Fruit fly (Drosophila melanogaster) whole organism, embryonic: Measurements from ENCODE around the gene stg.

ENCODE experiments used
- Aef1 ChIP-seq: fragments of 200-800 bp; sonication (Bioruptor generic); IDR thresholded peaks from 3 replicates; pipeline ENCODE4 v1.3.6; 2022; ENCODE audit warnings: missing biosample characterization, missing genetic modification characterization
- Blimp-1 ChIP-seq: fragments of 200-800 bp; sonication (Bioruptor generic); optimal IDR thresholded peaks from 3 replicates; lab custom pipeline; 2018; ENCODE audit warnings: missing biosample characterization, missing genetic modification characterization, mild to moderate bottlenecking, moderate library complexity, missing genetic modification reagents
- Bteb2 ChIP-seq: fragments of 200-800 bp; sonication (Bioruptor generic); optimal IDR thresholded peaks from 2 replicates; lab custom pipeline; 2016; ENCODE audit warnings: missing biosample characterization, missing genetic modification characterization
- CG10979 ChIP-seq: fragments of 200-800 bp; sonication (Bioruptor generic); optimal IDR thresholded peaks from 2 replicates; lab custom pipeline; 2018; ENCODE audit warnings: missing biosample characterization, mild to moderate bottlenecking, missing genetic modification characterization, moderate library complexity
- CG11504 ChIP-seq: fragments of 200-800 bp; sonication (Bioruptor generic); optimal IDR thresholded peaks from 3 replicates; lab custom pipeline; 2019; ENCODE audit warnings: missing biosample characterization, mild to moderate bottlenecking, missing genetic modification characterization, moderate library complexity
- CG11695 ChIP-seq: fragments of 200-800 bp; sonication (Bioruptor generic); IDR thresholded peaks from 3 replicates; pipeline ENCODE4 v1.3.6; 2022; ENCODE audit warnings: missing biosample characterization, missing genetic modification characterization
- CG11696 ChIP-seq: fragments of 200-800 bp; sonication (Bioruptor generic); IDR thresholded peaks from 2 replicates; pipeline ENCODE4 v1.3.6; 2022; ENCODE audit warnings: missing biosample characterization, missing genetic modification characterization
- CG12391 ChIP-seq: fragments of 200-800 bp; sonication (Bioruptor generic); optimal IDR thresholded peaks from 3 replicates; lab custom pipeline; 2018; ENCODE audit warnings: missing biosample characterization, mild to moderate bottlenecking, missing genetic modification characterization, moderate library complexity
- CG1603 ChIP-seq: fragments of 200-800 bp; sonication (Bioruptor generic); optimal IDR thresholded peaks from 2 replicates; lab custom pipeline; 2019; ENCODE audit warnings: missing biosample characterization, mild to moderate bottlenecking, missing genetic modification characterization, moderate library complexity
- CG17361 ChIP-seq: fragments of 200-800 bp; sonication (Bioruptor generic); IDR thresholded peaks from 3 replicates; pipeline ENCODE4 v1.3.6; 2022; ENCODE audit warnings: missing biosample characterization, missing genetic modification characterization
- CG18262 ChIP-seq: fragments of 200-800 bp; optimal IDR thresholded peaks from 3 replicates; lab custom pipeline; 2019; ENCODE audit warnings: missing biosample characterization, mild to moderate bottlenecking, missing genetic modification characterization, moderate library complexity
- CG2120 ChIP-seq: fragments of 200-800 bp; sonication (Bioruptor generic); optimal IDR thresholded peaks from 3 replicates; lab custom pipeline; 2016; ENCODE audit warnings: missing biosample characterization, missing genetic modification characterization
- CG2678 ChIP-seq: fragments of 200-800 bp; sonication (Bioruptor generic); optimal IDR thresholded peaks from 3 replicates; lab custom pipeline; 2019; ENCODE audit warnings: missing biosample characterization, mild to moderate bottlenecking, missing genetic modification characterization, moderate library complexity
- CG3163 ChIP-seq: fragments of 200-800 bp; sonication (Bioruptor generic); optimal IDR thresholded peaks from 3 replicates; lab custom pipeline; 2016; ENCODE audit warnings: missing biosample characterization, missing genetic modification characterization
- CG3281 ChIP-seq: fragments of 200-800 bp; sonication (Bioruptor generic); optimal IDR thresholded peaks from 3 replicates; lab custom pipeline; 2017; ENCODE audit warnings: missing biosample characterization, mild to moderate bottlenecking, missing genetic modification characterization
- CG33557 ChIP-seq: fragments of 200-800 bp; sonication (Bioruptor generic); optimal IDR thresholded peaks from 2 replicates; lab custom pipeline; 2019; ENCODE audit warnings: missing biosample characterization, mild to moderate bottlenecking, missing genetic modification characterization, moderate library complexity
- CG7556 ChIP-seq: fragments of 200-800 bp; sonication (Bioruptor generic); optimal IDR thresholded peaks from 2 replicates; lab custom pipeline; 2017; ENCODE audit warnings: missing biosample characterization, mild to moderate bottlenecking, missing genetic modification characterization
- CG7839 ChIP-seq: fragments of 200-800 bp; sonication (Bioruptor generic); optimal IDR thresholded peaks from 3 replicates; lab custom pipeline; 2018; ENCODE audit warnings: missing biosample characterization, mild to moderate bottlenecking, missing genetic modification characterization, moderate library complexity
- Dbx ChIP-seq: fragments of 200-800 bp; sonication (Bioruptor generic); IDR thresholded peaks from 3 replicates; pipeline ENCODE4 v1.3.6; 2022; ENCODE audit warnings: missing biosample characterization, missing genetic modification characterization
- Fer2 ChIP-seq: fragments of 200-800 bp; sonication (Bioruptor generic); optimal IDR thresholded peaks from 2 replicates; lab custom pipeline; 2018; ENCODE audit warnings: missing biosample characterization, mild to moderate bottlenecking, missing genetic modification characterization, moderate library complexity
- Hr51 ChIP-seq, 2 experiments: fragments of 200-800 bp; sonication (Bioruptor generic); optimal IDR thresholded peaks; 2 replicates in 1 of 2; 3 replicates in 1 of 2; lab custom pipeline; 2016 to 2018; ENCODE audit warnings: missing biosample characterization in 2 of 2, missing genetic modification characterization in 2 of 2, mild to moderate bottlenecking in 1 of 2, moderate library complexity in 1 of 2
- Hr78 ChIP-seq, 2 experiments: fragments of 200-800 bp in 1 of 2; fragments of >200 bp in 1 of 2; sonication (Bioruptor generic) in 1 of 2; optimal IDR thresholded peaks; 2 replicates each; lab custom pipeline; 2017 to 2019; ENCODE audit warnings: missing biosample characterization in 2 of 2, missing genetic modification characterization in 2 of 2, mild to moderate bottlenecking in 1 of 2, moderate library complexity in 1 of 2
- Hsf ChIP-seq: fragments of 200-800 bp; sonication (Bioruptor generic); optimal IDR thresholded peaks from 3 replicates; lab custom pipeline; 2016; ENCODE audit warnings: missing biosample characterization, missing genetic modification characterization
- Med ChIP-seq: fragments of 200-800 bp; sonication (Bioruptor generic); peaks from one replicate; lab custom pipeline; 2016; ENCODE audit warnings: missing biosample characterization, missing genetic modification characterization, mild to moderate bottlenecking, inconsistent platforms, moderate library complexity
- Meics ChIP-seq: fragments of 200-800 bp; sonication (Bioruptor generic); optimal IDR thresholded peaks from 2 replicates; lab custom pipeline; 2017; ENCODE audit warnings: missing biosample characterization, mild to moderate bottlenecking, missing genetic modification characterization
- Poxn ChIP-seq: fragments of 200-800 bp; sonication (Bioruptor generic); IDR thresholded peaks from 2 replicates; pipeline ENCODE4 v1.3.6; 2022; ENCODE audit warnings: missing biosample characterization, missing genetic modification characterization
- Six4 ChIP-seq: fragments of 200-800 bp; sonication (Bioruptor generic); optimal IDR thresholded peaks from 2 replicates; lab custom pipeline; 2016; ENCODE audit warnings: missing biosample characterization, missing genetic modification characterization
- Sox102F ChIP-seq: fragments of 200-800 bp; sonication (Bioruptor generic); optimal IDR thresholded peaks from 2 replicates; lab custom pipeline; 2018; ENCODE audit warnings: missing biosample characterization, mild to moderate bottlenecking, missing genetic modification characterization, moderate library complexity
- Trl ChIP-seq, 3 experiments: fragments of >200 bp in 2 of 3; fragments of 200-800 bp in 1 of 3; sonication (Bioruptor generic) in 1 of 3; optimal IDR thresholded peaks; 2 replicates in 1 of 3; 3 replicates in 2 of 3; lab custom pipeline; 2016 to 2017; ENCODE audit warnings: missing biosample characterization in 1 of 3, missing genetic modification characterization in 1 of 3
- ac ChIP-seq: fragments of 200-800 bp; sonication (Bioruptor generic); optimal IDR thresholded peaks from 3 replicates; lab custom pipeline; 2017; ENCODE audit warnings: missing biosample characterization, mild to moderate bottlenecking, missing genetic modification characterization
- ase ChIP-seq: fragments of 200-800 bp; sonication (Bioruptor generic); IDR thresholded peaks from 3 replicates; pipeline ENCODE4 v1.3.6; 2022; ENCODE audit warnings: missing biosample characterization, missing genetic modification characterization
- bsh ChIP-seq, 2 experiments: fragments of 200-800 bp; sonication (Bioruptor generic); optimal IDR thresholded peaks; 2 replicates each; lab custom pipeline; 2017 to 2018; ENCODE audit warnings: mild to moderate bottlenecking in 2 of 2, missing biosample characterization in 2 of 2, missing genetic modification characterization in 2 of 2, moderate library complexity in 1 of 2
- dmrt11E ChIP-seq: fragments of 200-800 bp; sonication (Bioruptor generic); optimal IDR thresholded peaks from 3 replicates; lab custom pipeline; 2018; ENCODE audit warnings: missing biosample characterization, mild to moderate bottlenecking, missing genetic modification characterization, moderate library complexity
- dmrt99B ChIP-seq: fragments of 200-800 bp; sonication (Bioruptor generic); optimal IDR thresholded peaks from 2 replicates; lab custom pipeline; 2018; ENCODE audit warnings: missing biosample characterization, mild to moderate bottlenecking, missing genetic modification characterization, moderate library complexity
- gem ChIP-seq: fragments of 200-800 bp; sonication (Bioruptor generic); optimal IDR thresholded peaks from 2 replicates; lab custom pipeline; 2019; ENCODE audit warnings: missing biosample characterization, mild to moderate bottlenecking, missing genetic modification characterization, moderate library complexity
- gsb-n ChIP-seq: fragments of 200-800 bp; sonication (Bioruptor generic); optimal IDR thresholded peaks from 3 replicates; lab custom pipeline; 2018; ENCODE audit warnings: missing biosample characterization, mild to moderate bottlenecking, missing genetic modification characterization
- hkb ChIP-seq, 2 experiments: fragments of 200-800 bp in 1 of 2; fragments of >200 bp in 1 of 2; sonication (Bioruptor generic) in 1 of 2; IDR thresholded peaks in 1 of 2; optimal IDR thresholded peaks in 1 of 2; 2 replicates each; pipeline versions ENCODE4 v1.3.6 to Lab custom; 2017 to 2022; ENCODE audit warnings: missing biosample characterization in 1 of 2, missing genetic modification characterization in 1 of 2
- kah ChIP-seq: fragments of 200-800 bp; sonication (Bioruptor generic); optimal IDR thresholded peaks from 2 replicates; lab custom pipeline; 2018; ENCODE audit warnings: missing biosample characterization, mild to moderate bottlenecking, missing genetic modification characterization
- peb ChIP-seq: fragments of 200-800 bp; sonication (Bioruptor generic); IDR thresholded peaks from 2 replicates; pipeline ENCODE4 v1.3.6; 2022; ENCODE audit warnings: missing biosample characterization, missing genetic modification characterization
- prd ChIP-seq, 3 experiments: fragments of >200 bp in 2 of 3; fragments of 200-800 bp in 1 of 3; sonication (Bioruptor generic) in 1 of 3; optimal IDR thresholded peaks in 2 of 3; IDR thresholded peaks in 1 of 3; 2 replicates in 2 of 3; 3 replicates in 1 of 3; pipeline versions ENCODE4 v1.3.6 to Lab custom; 2017 to 2022; ENCODE audit warnings: missing biosample characterization in 1 of 3, missing genetic modification characterization in 1 of 3
- row ChIP-seq: fragments of 200-800 bp; sonication (Bioruptor generic); IDR thresholded peaks from 3 replicates; pipeline ENCODE4 v1.3.6; 2022; ENCODE audit warnings: missing biosample characterization, missing genetic modification characterization
- sens ChIP-seq: fragments of 200-800 bp; sonication (Bioruptor generic); peaks from one replicate; lab custom pipeline; 2016; ENCODE audit warnings: missing biosample characterization, missing genetic modification characterization
- sqz ChIP-seq: fragments of 200-800 bp; sonication (Bioruptor generic); optimal IDR thresholded peaks from 3 replicates; lab custom pipeline; 2018; ENCODE audit warnings: missing biosample characterization, mild to moderate bottlenecking, missing genetic modification characterization
- stc ChIP-seq: fragments of 200-800 bp; sonication (Bioruptor generic); IDR thresholded peaks from 2 replicates; pipeline ENCODE4 v1.3.6; 2022; ENCODE audit warnings: missing biosample characterization, missing genetic modification characterization
- unpg ChIP-seq: fragments of 200-800 bp; sonication (Bioruptor generic); optimal IDR thresholded peaks from 3 replicates; lab custom pipeline; 2018; ENCODE audit warnings: missing biosample characterization, mild to moderate bottlenecking, missing genetic modification characterization, moderate library complexity
- zen ChIP-seq: fragments of 200-800 bp; sonication (Bioruptor generic); optimal IDR thresholded peaks from 3 replicates; lab custom pipeline; 2018; ENCODE audit warnings: missing biosample characterization, mild to moderate bottlenecking, missing genetic modification characterization, moderate library complexity

The stg gene

DNA sequence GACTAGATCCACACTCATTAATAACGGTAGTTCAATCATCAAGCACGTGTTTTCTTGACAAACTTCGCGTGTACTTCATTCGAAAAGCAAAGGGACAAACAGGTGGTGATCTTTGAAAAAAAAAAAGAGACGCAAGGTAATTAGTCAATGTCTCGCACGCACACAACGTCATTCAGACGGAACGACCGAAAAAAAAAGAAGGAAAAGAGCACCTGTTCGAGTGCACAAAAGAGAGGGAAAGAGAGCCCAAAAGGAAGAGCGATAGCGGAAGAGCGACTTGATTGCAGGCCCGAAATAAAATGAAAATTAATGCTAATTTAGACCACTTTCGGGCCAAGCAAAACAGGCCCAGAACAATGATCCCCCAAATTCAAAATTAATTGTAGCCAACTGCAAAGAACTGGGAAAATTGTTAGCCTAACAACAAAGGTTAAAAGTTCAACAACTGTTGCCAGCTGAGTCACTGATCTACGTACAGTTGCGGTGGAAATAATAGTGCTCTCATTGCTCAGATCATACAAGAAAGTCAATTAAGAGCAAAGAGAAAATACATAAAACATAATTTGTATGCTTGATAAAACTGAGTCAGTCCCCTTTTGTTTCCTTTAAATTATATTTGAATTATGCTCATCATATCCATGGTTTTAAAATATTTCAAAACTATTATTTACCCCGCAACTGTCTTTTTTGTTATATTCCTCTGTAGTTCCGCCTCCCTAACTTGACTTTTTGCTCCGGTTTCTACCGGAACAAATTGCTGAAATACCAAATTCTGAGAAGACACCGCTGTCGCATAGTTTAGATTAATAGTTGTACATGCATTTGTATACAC lies 39.7 kb downstream of the stg start:
- TF ChIP-seq CG3163 (GFP tag; lab: Kevin White, UChicago): peak; percentile 91
- TF ChIP-seq Hr51 (GFP tag; optimal IDR thresholded peaks at IDR 0.05; lab: Kevin White, UChicago): peak in 1 of 2 experiments; percentile 10
- TF ChIP-seq CG10979: peak; percentile 0
- peak; percentile 23 for TF ChIP-seq zen (tag; lab: Kevin White, UChicago)
- peak; percentile 40 for TF ChIP-seq sqz (GFP tag; lab: Kevin White, UChicago)
- TF ChIP-seq CG7839 (tag; lab: Kevin White, UChicago): peak; percentile 11
- TF ChIP-seq CG3281 (GFP tag; lab: Kevin White, UChicago): peak; percentile 14
- TF ChIP-seq bsh (GFP tag; optimal IDR thresholded peaks at IDR 0.05; lab: Kevin White, UChicago): peak in 1 of 2 experiments; percentile 27
- peak; percentile 32 for TF ChIP-seq Sox102F (GFP tag; lab: Kevin White, UChicago)
- TF ChIP-seq CG11696: peak; percentile 81
- no peak for TF ChIP-seq Poxn (GFP tag; lab: Robert Waterston, UW)
- peak; percentile 2 for TF ChIP-seq CG18262 (tag; lab: Kevin White, UChicago)
- peak; percentile 78 for TF ChIP-seq sens (GFP tag; lab: Kevin White, UChicago)
- TF ChIP-seq Hsf (GFP tag; lab: Kevin White, UChicago): peak; percentile 19
- no peak for TF ChIP-seq Aef1 (GFP tag; lab: Robert Waterston, UW)
- no peak for TF ChIP-seq ase
- peak; percentile 12 for TF ChIP-seq Meics (GFP tag; lab: Kevin White, UChicago)
- TF ChIP-seq peb: no peak
- no peak for TF ChIP-seq Dbx (GFP tag; lab: Robert Waterston, UW)
- peak; percentile 55 for TF ChIP-seq gem (tag; lab: Kevin White, UChicago)
- no peak for TF ChIP-seq CG33557
- TF ChIP-seq CG12391 (tag; lab: Kevin White, UChicago): peak; percentile 12
- TF ChIP-seq Blimp-1: no peak
- TF ChIP-seq dmrt11E (tag; lab: Kevin White, UChicago): peak; percentile 13
- TF ChIP-seq Hr78 (GFP tag; optimal IDR thresholded peaks at IDR 0.05; lab: Kevin White, UChicago): peak in 1 of 2 experiments; percentile 92
- TF ChIP-seq unpg (GFP tag; lab: Kevin White, UChicago): peak; percentile 28
- TF ChIP-seq CG1603: peak; percentile 17
- peak; percentile 28 for TF ChIP-seq dmrt99B
- TF ChIP-seq CG11504 (tag; lab: Kevin White, UChicago): peak; percentile 46
- TF ChIP-seq row (GFP tag; lab: Robert Waterston, UW): peak; percentile 40; the same call in 2 of the 3 replicates
- peak; percentile 24 for TF ChIP-seq ac
- peak; percentile 15; the same call in 1 of the 3 replicates for TF ChIP-seq CG11695 (GFP tag; lab: Robert Waterston, UW)
- peak; percentile 14 for TF ChIP-seq gsb-n
- TF ChIP-seq stc (GFP tag; lab: Robert Waterston, UW): 0 out of 2 replicates have a peak, but pooled peaks have one; percentile 18
- TF ChIP-seq Med (GFP tag; lab: Kevin White, UChicago): peak; percentile 63
- no peak for TF ChIP-seq hkb (optimal IDR thresholded peaks at IDR 0.05; lab: Kevin White, UChicago)
- TF ChIP-seq hkb (GFP tag; IDR thresholded peaks at IDR 0.05; lab: Robert Waterston, UW): no peak
- TF ChIP-seq CG7556 (GFP tag; lab: Kevin White, UChicago): peak; percentile 3
- peak; percentile 84 for TF ChIP-seq kah (GFP tag; lab: Kevin White, UChicago)
- TF ChIP-seq CG17361 (GFP tag; lab: Robert Waterston, UW): 0 out of 3 replicates have a peak, but pooled peaks have one; percentile 20
- no peak for TF ChIP-seq prd (optimal IDR thresholded peaks at IDR 0.05; lab: Kevin White, UChicago)
- peak; percentile 38; the same call in 1 of the 3 replicates for TF ChIP-seq prd (GFP tag; IDR thresholded peaks at IDR 0.05; lab: Robert Waterston, UW)
- no peak for TF ChIP-seq Bteb2 (GFP tag; lab: Kevin White, UChicago)
- peak; percentile 27 for TF ChIP-seq CG2678 (tag; lab: Kevin White, UChicago)
- TF ChIP-seq CG2120 (GFP tag; lab: Kevin White, UChicago): peak; percentile 26
- TF ChIP-seq Six4: peak; percentile 4
- peak; percentile 72 to 75 for TF ChIP-seq Trl (optimal IDR thresholded peaks at IDR 0.05; lab: Kevin White, UChicago)
- TF ChIP-seq Trl (GFP tag; optimal IDR thresholded peaks at IDR 0.05; lab: Kevin White, UChicago): no peak
- TF ChIP-seq Fer2 (tag; lab: Kevin White, UChicago): no peak
